Worm (Caenorhabditis elegans) whole organism, L4 larva: Measurements from ENCODE around the gene syx-6.

Experiments
- lin-1 ChIP-seq: fragments of 200-800 bp; sonication (Bioruptor generic); IDR thresholded peaks from 2 replicates; pipeline ENCODE4 v1.3.6; 2022; ENCODE audit warnings: missing genetic modification reagents, missing genetic modification characterization, missing compliant biosample characterization
- pqm-1 ChIP-seq: sonication (generic microtip); optimal IDR thresholded peaks from 2 replicates; lab custom pipeline; 2017; ENCODE audit warnings: missing biosample characterization, missing genetic modification characterization

DNA sequence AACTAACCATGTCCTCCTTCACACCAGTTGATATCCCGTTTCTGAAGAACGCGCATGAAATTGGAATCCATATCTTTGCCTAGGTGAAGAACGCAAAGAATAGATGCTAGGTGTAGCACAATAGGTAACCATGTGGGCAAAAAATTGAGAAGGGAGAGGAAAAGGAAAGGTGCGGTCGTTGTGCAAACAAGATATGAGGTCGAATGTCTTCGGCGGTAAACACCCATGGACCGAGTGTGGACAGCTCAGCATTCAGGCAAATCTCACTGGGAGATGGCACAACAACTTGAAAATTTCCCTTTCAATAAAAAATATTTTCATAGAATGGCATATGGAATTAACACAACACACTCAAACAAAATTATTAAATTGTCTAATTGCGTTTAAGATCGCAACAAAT lies 45.2 kb downstream of the syx-6 start, which contains the start of gene F28B4.4:
- TF ChIP-seq pqm-1 (no peak), lin-1 (GFP tag; lab: Robert Waterston, UW) (no peak)
